Worm (Caenorhabditis elegans) whole organism, young adult: ENCODE results near the gene ssp-33.

Experiments used
- B0019.2 ChIP-seq: fragments of 200-800 bp; sonication (Bioruptor generic); conservative IDR thresholded peaks from 2 replicates; pipeline ENCODE4 v1.3.6; 2022; ENCODE audit warnings: missing genetic modification reagents, missing genetic modification characterization, missing compliant biosample characterization
- B0261.1 ChIP-seq: sonication (generic microtip); optimal IDR thresholded peaks from 2 replicates; lab custom pipeline; 2016; ENCODE audit warnings: mild to moderate bottlenecking, missing genetic modification characterization, moderate library complexity, missing compliant biosample characterization
- F10E7.11 ChIP-seq: sonication (generic microtip); optimal IDR thresholded peaks from 2 replicates; lab custom pipeline; 2017; ENCODE audit warnings: mild to moderate bottlenecking, missing genetic modification characterization, moderate library complexity, missing compliant biosample characterization
- F33H1.4 ChIP-seq: fragments of 200-800 bp; sonication (Bioruptor generic); IDR thresholded peaks from 2 replicates; pipeline ENCODE4 v1.3.6; 2022; ENCODE audit warnings: missing genetic modification reagents, missing genetic modification characterization, missing compliant biosample characterization
- F57A8.1 ChIP-seq: fragments of 200-800 bp; sonication (Bioruptor generic); optimal IDR thresholded peaks from 2 replicates; lab custom pipeline; 2018; ENCODE audit warnings: mild to moderate bottlenecking, missing genetic modification characterization, moderate library complexity, missing compliant biosample characterization
- Y53F4B.3 ChIP-seq: fragments of 200-800 bp; sonication (Bioruptor generic); IDR thresholded peaks from 2 replicates; pipeline ENCODE4 v1.3.6; 2022; ENCODE audit warnings: missing genetic modification reagents, missing genetic modification characterization, missing compliant biosample characterization
- Y56A3A.18 ChIP-seq: fragments of 200-800 bp; sonication (Bioruptor generic); IDR thresholded peaks from 2 replicates; pipeline ENCODE4 v1.3.6; 2022; ENCODE audit warnings: missing genetic modification reagents, missing genetic modification characterization, missing compliant biosample characterization
- Y95B8A.8 ChIP-seq: fragments of 200-800 bp; sonication (Bioruptor generic); IDR thresholded peaks from 2 replicates; pipeline ENCODE4 v1.3.6; 2022; ENCODE audit warnings: missing genetic modification reagents, missing genetic modification characterization, missing compliant biosample characterization
- ZK185.1 ChIP-seq: sonication (generic microtip); optimal IDR thresholded peaks from 2 replicates; lab custom pipeline; 2016; ENCODE audit warnings: mild to moderate bottlenecking, missing genetic modification characterization, missing compliant biosample characterization; ENCODE audit not compliant: poor library complexity, severe bottlenecking
- akir-1 ChIP-seq: fragments of 200-800 bp; sonication (Bioruptor generic); optimal IDR thresholded peaks from 2 replicates; lab custom pipeline; 2018; ENCODE audit warnings: mild to moderate bottlenecking, missing genetic modification characterization, moderate library complexity, missing compliant biosample characterization
- ama-1 ChIP-seq, 3 experiments: fragments of 150-350 bp in 1 of 3; sonication (generic microtip) in 2 of 3; optimal IDR thresholded peaks; 2 replicates each; lab custom pipeline; 2014 to 2018; ENCODE audit warnings: missing biosample characterization in 2 of 3, missing genetic modification characterization in 2 of 3, missing genetic modification reagents in 2 of 3
- aptf-2 ChIP-seq: fragments of 200-800 bp; sonication (Bioruptor generic); conservative IDR thresholded peaks from 2 replicates; pipeline ENCODE4 v1.3.6; 2022; ENCODE audit warnings: missing genetic modification reagents, missing genetic modification characterization, missing compliant biosample characterization
- aptf-3 ChIP-seq: fragments of 200-800 bp; sonication (Bioruptor generic); IDR thresholded peaks from 2 replicates; pipeline ENCODE4 v1.3.6; 2022; ENCODE audit warnings: missing genetic modification characterization, missing compliant biosample characterization
- attf-6 ChIP-seq: fragments of 200-800 bp; sonication (Bioruptor generic); IDR thresholded peaks from 2 replicates; pipeline ENCODE4 v1.3.6; 2022; ENCODE audit warnings: missing genetic modification reagents, missing genetic modification characterization, missing compliant biosample characterization
- bed-1 ChIP-seq: fragments of 200-800 bp; sonication (Bioruptor generic); IDR thresholded peaks from 2 replicates; pipeline ENCODE4 v1.3.6; 2022; ENCODE audit warnings: missing genetic modification reagents, missing genetic modification characterization, missing compliant biosample characterization
- bed-2 ChIP-seq: fragments of 200-800 bp; sonication (Bioruptor generic); IDR thresholded peaks from 2 replicates; pipeline ENCODE4 v1.3.6; 2022; ENCODE audit warnings: missing genetic modification reagents, missing genetic modification characterization, missing compliant biosample characterization
- cebp-2 ChIP-seq: fragments of 200-800 bp; sonication (Bioruptor generic); IDR thresholded peaks from 2 replicates; pipeline ENCODE4 v1.3.6; 2022; ENCODE audit warnings: missing genetic modification characterization, missing compliant biosample characterization
- ceh-91 ChIP-seq: fragments of 200-800 bp; sonication (Bioruptor generic); IDR thresholded peaks from 2 replicates; pipeline ENCODE4 v1.3.6; 2022; ENCODE audit warnings: missing genetic modification reagents, missing genetic modification characterization, missing compliant biosample characterization
- chd-7 ChIP-seq: sonication (generic microtip); optimal IDR thresholded peaks from 2 replicates; lab custom pipeline; 2016; ENCODE audit warnings: mild to moderate bottlenecking, missing genetic modification characterization, moderate library complexity, missing compliant biosample characterization
- dpl-1 ChIP-seq: fragments of 150-350 bp; optimal IDR thresholded peaks from 2 replicates; lab custom pipeline; 2014; ENCODE audit warnings: missing biosample characterization, missing genetic modification reagents, missing genetic modification characterization
- efl-1 ChIP-seq: fragments of 150-350 bp; optimal IDR thresholded peaks from 2 replicates; lab custom pipeline; 2014; ENCODE audit warnings: missing biosample characterization, missing genetic modification reagents, missing genetic modification characterization
- ekl-4 ChIP-seq: fragments of 200-800 bp; sonication (Bioruptor generic); IDR thresholded peaks from 2 replicates; pipeline ENCODE4 v1.3.6; 2022; ENCODE audit warnings: missing genetic modification reagents, missing genetic modification characterization, missing compliant biosample characterization
- fkh-3 ChIP-seq: sonication (generic microtip); optimal IDR thresholded peaks from 2 replicates; lab custom pipeline; 2016; ENCODE audit warnings: mild to moderate bottlenecking, missing genetic modification characterization, missing compliant biosample characterization
- him-1 ChIP-seq: sonication (generic microtip); optimal IDR thresholded peaks from 2 replicates; lab custom pipeline; 2016; ENCODE audit warnings: missing genotype, missing genetic modification reagents, missing genetic modification characterization, missing compliant biosample characterization
- hlh-12 ChIP-seq: sonication (generic microtip); optimal IDR thresholded peaks from 2 replicates; lab custom pipeline; 2016; ENCODE audit warnings: missing genetic modification characterization, missing compliant biosample characterization
- hsf-1 ChIP-seq: fragments of 200-800 bp; sonication (Bioruptor generic); IDR thresholded peaks from 2 replicates; pipeline ENCODE4 v1.3.6; 2022; ENCODE audit warnings: missing genetic modification reagents, missing genetic modification characterization, missing compliant biosample characterization
- let-607 ChIP-seq, 2 experiments: fragments of 200-800 bp in 1 of 2; sonication (Bioruptor generic) in 1 of 2; sonication (generic microtip) in 1 of 2; optimal IDR thresholded peaks; 2 replicates each; lab custom pipeline; 2016 to 2018; ENCODE audit warnings: mild to moderate bottlenecking in 2 of 2, missing compliant biosample characterization in 2 of 2, missing genetic modification characterization in 2 of 2, moderate library complexity in 2 of 2, missing genotype in 1 of 2
- lin-26 ChIP-seq: fragments of 200-800 bp; sonication (Bioruptor generic); IDR thresholded peaks from 2 replicates; pipeline ENCODE4 v1.3.6; 2022; ENCODE audit warnings: missing genetic modification reagents, missing genetic modification characterization, missing compliant biosample characterization
- lin-35 ChIP-seq, 3 experiments: fragments of 150-350 bp in 2 of 3; sonication (generic microtip) in 1 of 3; optimal IDR thresholded peaks; 2 replicates each; lab custom pipeline; 2014 to 2018; ENCODE audit warnings: missing biosample characterization in 3 of 3, missing genetic modification characterization in 3 of 3, missing genetic modification reagents in 3 of 3
- madf-10 ChIP-seq: sonication (generic microtip); optimal IDR thresholded peaks from 2 replicates; lab custom pipeline; 2016; ENCODE audit warnings: mild to moderate bottlenecking, missing genetic modification characterization, missing compliant biosample characterization
- madf-3 ChIP-seq: fragments of 200-800 bp; sonication (Bioruptor generic); IDR thresholded peaks from 2 replicates; pipeline ENCODE4 v1.3.6; 2022; ENCODE audit warnings: missing genetic modification reagents, missing genetic modification characterization, missing compliant biosample characterization
- mxl-1 ChIP-seq: sonication (generic microtip); optimal IDR thresholded peaks from 2 replicates; lab custom pipeline; 2016; ENCODE audit warnings: missing genetic modification characterization, missing compliant biosample characterization
- nfyb-1 ChIP-seq: fragments of 200-800 bp; sonication (Bioruptor generic); IDR thresholded peaks from 2 replicates; pipeline ENCODE4 v1.3.6; 2022; ENCODE audit warnings: missing genetic modification reagents, missing genetic modification characterization, missing compliant biosample characterization
- nhr-120 ChIP-seq: fragments of 200-800 bp; sonication (Bioruptor generic); IDR thresholded peaks from 2 replicates; pipeline ENCODE4 v1.3.6; 2022; ENCODE audit warnings: missing genetic modification characterization, missing compliant biosample characterization
- nhr-179 ChIP-seq: sonication (generic microtip); optimal IDR thresholded peaks from 2 replicates; lab custom pipeline; 2016; ENCODE audit warnings: mild to moderate bottlenecking, missing genetic modification characterization, missing compliant biosample characterization
- nhr-90 ChIP-seq: sonication (generic microtip); optimal IDR thresholded peaks from 2 replicates; lab custom pipeline; 2016; ENCODE audit warnings: missing genotype, mild to moderate bottlenecking, missing genetic modification characterization, missing compliant biosample characterization
- pbrm-1 ChIP-seq: fragments of 200-800 bp; sonication (Bioruptor generic); IDR thresholded peaks from 2 replicates; pipeline ENCODE4 v1.3.6; 2022; ENCODE audit warnings: missing genetic modification reagents, missing genetic modification characterization, missing compliant biosample characterization
- pha-4 ChIP-seq: fragments of 150-350 bp; sonication (generic microtip); optimal IDR thresholded peaks from 2 replicates; lab custom pipeline; 2014; ENCODE audit warnings: missing biosample characterization, missing genetic modification reagents, missing genetic modification characterization
- snpc-1.1 ChIP-seq: sonication (generic microtip); optimal IDR thresholded peaks from 2 replicates; lab custom pipeline; 2017; ENCODE audit warnings: missing genetic modification characterization, mild to moderate bottlenecking, missing compliant biosample characterization, antibody characterized with exemption, moderate library complexity, missing genotype, missing genetic modification reagents; ENCODE audit not compliant: insufficient read depth
- somi-1 ChIP-seq: fragments of 200-800 bp; sonication (Bioruptor generic); optimal IDR thresholded peaks from 2 replicates; lab custom pipeline; 2018; ENCODE audit warnings: mild to moderate bottlenecking, missing genetic modification characterization, missing compliant biosample characterization
- tbp1 ChIP-seq: fragments of 200-800 bp; sonication (Bioruptor generic); optimal IDR thresholded peaks from 2 replicates; lab custom pipeline; 2018; ENCODE audit warnings: mild to moderate bottlenecking, missing genetic modification characterization, missing compliant biosample characterization
- unc-130 ChIP-seq: sonication (generic microtip); optimal IDR thresholded peaks from 2 replicates; lab custom pipeline; 2016; ENCODE audit warnings: missing genetic modification reagents, missing genetic modification characterization, missing compliant biosample characterization
- unc-62 ChIP-seq: fragments of 150-350 bp; optimal IDR thresholded peaks from 2 replicates; lab custom pipeline; 2014; ENCODE audit warnings: missing biosample characterization, missing genetic modification reagents, missing genetic modification characterization
- zim-3 ChIP-seq: sonication (generic microtip); optimal IDR thresholded peaks from 2 replicates; lab custom pipeline; 2017; ENCODE audit warnings: mild to moderate bottlenecking, missing genetic modification characterization, moderate library complexity, missing compliant biosample characterization
- ztf-28 ChIP-seq: fragments of 200-800 bp; sonication (Bioruptor generic); IDR thresholded peaks from 2 replicates; pipeline ENCODE4 v1.3.6; 2022; ENCODE audit warnings: missing genetic modification reagents, missing genetic modification characterization, missing compliant biosample characterization

Gene ssp-33

DNA sequence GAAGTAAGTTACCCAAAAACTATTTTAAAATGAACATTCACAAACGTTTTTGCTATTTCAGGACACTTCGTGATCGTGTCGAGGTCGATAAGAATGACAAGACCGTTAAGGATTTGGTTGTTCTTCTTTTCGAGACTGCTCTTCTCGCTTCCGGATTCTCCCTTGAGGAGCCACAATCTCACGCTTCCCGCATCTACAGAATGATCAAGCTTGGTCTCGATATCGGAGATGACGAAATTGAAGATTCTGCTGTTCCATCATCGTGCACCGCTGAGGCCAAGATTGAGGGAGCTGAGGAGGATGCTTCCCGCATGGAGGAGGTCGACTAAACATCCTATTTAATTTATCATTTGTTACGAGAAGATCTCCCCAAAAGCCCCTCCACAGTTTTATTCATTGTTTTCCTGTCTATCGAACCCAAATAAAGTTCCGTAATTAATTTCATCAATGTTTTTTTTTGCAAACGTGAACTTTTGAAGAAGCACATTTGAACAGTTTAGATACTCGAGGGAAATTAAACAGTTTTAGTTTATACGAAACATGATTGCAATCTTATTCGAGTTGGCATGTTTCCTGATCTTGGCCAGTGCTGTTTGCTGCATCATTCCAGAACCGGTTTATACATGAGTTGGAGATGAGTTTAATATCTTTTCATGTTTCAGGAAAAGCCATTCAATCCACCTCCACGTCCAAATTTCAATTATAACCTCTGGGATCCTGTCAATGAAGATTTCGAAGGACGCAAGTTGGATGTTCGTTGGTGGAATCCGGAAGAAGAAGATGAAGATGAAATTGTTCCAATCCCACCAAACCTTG, 22.9 kb upstream of the ssp-33 start, which contains the start of gene C47E8.11 (continued):
- TF ChIP-seq F33H1.4 (GFP tag; lab: Robert Waterston, UW) (peak; percentile 36; the same call in 1 of the 2 replicates), pha-4 (tag; lab: Kevin White, UChicago) (no peak), madf-3 (peak; percentile 72; the same call in 1 of the 2 replicates), attf-6 (GFP tag; lab: Robert Waterston, UW) (no peak; the same call in 1 of the 2 replicates), nhr-90 (no peak), chd-7 (tag; lab: Kevin White, UChicago) (no peak), akir-1 (GFP tag; lab: Kevin White, UChicago) (no peak), hlh-12 (tag; lab: Kevin White, UChicago) (no peak), dpl-1 (GFP tag; lab: Kevin White, UChicago) (no peak), somi-1 (GFP tag; lab: Kevin White, UChicago) (peak; percentile 26), Y56A3A.18 (GFP tag; lab: Robert Waterston, UW) (peak; percentile 92), nhr-179 (tag; lab: Kevin White, UChicago) (no peak), bed-1 (no peak), efl-1 (GFP tag; lab: Kevin White, UChicago) (peak; percentile 19), Y95B8A.8 (GFP tag; lab: Robert Waterston, UW) (no peak; the same call in 1 of the 2 replicates), bed-2 (no peak), ekl-4 (GFP tag; lab: Robert Waterston, UW) (peak; percentile 77; the same call in 1 of the 2 replicates), Y53F4B.3 (GFP tag; lab: Robert Waterston, UW) (no peak), ztf-28 (no peak), aptf-3 (GFP tag; lab: Robert Waterston, UW) (no peak), B0019.2 (GFP tag; lab: Robert Waterston, UW) (no peak), aptf-2 (GFP tag; lab: Robert Waterston, UW) (no peak), mxl-1 (no peak), F10E7.11 (tag; lab: Kevin White, UChicago) (peak; percentile 85), tbp1 (GFP tag; lab: Kevin White, UChicago) (peak; percentile 67), let-607 (tag; optimal IDR thresholded peaks at IDR 0.05; lab: Kevin White, UChicago) (peak in 1 of 2 experiments; percentile 60), F57A8.1 (GFP tag; lab: Kevin White, UChicago) (no peak), lin-35 (GFP tag; optimal IDR thresholded peaks at IDR 0.05; lab: Kevin White, UChicago) (peak in 1 of 3 experiments; percentile 62), snpc-1.1 (tag; lab: Kevin White, UChicago) (no peak), unc-62 (GFP tag; lab: Kevin White, UChicago) (no peak), pbrm-1 (peak; percentile 85), zim-3 (peak; percentile 50), lin-26 (GFP tag; lab: Robert Waterston, UW) (no peak; the same call in 1 of the 2 replicates), fkh-3 (tag; lab: Kevin White, UChicago) (no peak)

DNA sequence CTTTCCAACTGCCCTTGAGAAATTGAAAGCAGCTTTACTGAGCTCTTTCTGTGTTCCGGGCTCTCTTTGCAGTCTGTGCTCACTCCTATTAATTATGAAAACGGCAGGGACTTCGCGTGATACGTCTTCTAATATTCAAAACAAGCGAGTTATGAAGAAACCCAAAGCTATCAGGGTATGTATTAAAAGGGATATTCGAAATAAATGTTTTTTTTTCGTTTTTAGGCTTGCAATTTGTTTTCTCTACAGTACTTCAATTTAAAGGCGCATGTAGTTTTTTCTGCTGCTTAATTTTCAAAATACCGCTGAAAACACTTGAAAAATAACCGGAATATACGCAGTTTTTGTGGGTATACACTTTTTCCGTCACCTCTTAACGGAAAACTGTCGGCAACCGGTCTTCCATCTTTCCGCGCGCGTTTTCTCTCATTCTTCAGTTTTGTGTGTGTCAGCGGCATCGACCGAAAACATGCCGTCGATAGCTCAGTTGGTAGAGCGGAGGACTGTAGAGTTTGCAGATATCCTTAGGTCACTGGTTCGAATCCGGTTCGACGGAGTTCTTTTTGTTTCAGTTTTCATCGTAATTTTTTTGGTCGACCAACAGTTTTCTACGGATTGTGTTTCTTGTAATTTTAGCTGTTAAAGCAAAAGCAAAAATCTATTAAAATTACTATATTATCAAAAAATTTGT, 22.0 kb upstream of the ssp-33 start, which contains the start of gene gasr-8:
Gene gasr-8, plus strand, starts transcription at position 51 of the 691 bp plus-strand sequence.
- TF ChIP-seq unc-130 (peak; percentile 8), ekl-4 (GFP tag; lab: Robert Waterston, UW) (peak; percentile 23; the same call in 1 of the 2 replicates), B0261.1 (tag; lab: Kevin White, UChicago) (peak; percentile 85), nhr-120 (no peak), ama-1 (optimal IDR thresholded peaks at IDR 0.05; lab: Kevin White, UChicago) (no peak), ama-1 (GFP tag; optimal IDR thresholded peaks at IDR 0.05; lab: Kevin White, UChicago) (peak in 1 of 2 experiments; percentile 51), madf-10 (peak; percentile 28), him-1 (tag; lab: Kevin White, UChicago) (peak; percentile 42), nfyb-1 (GFP tag; lab: Robert Waterston, UW) (peak; percentile 76), hsf-1 (GFP tag; lab: Robert Waterston, UW) (peak; percentile 73), cebp-2 (GFP tag; lab: Robert Waterston, UW) (no peak), ceh-91 (GFP tag; lab: Robert Waterston, UW) (no peak), ZK185.1 (tag; lab: Kevin White, UChicago) (peak; percentile 45), madf-3 (0 out of 2 replicates have a peak, but pooled peaks have one; percentile 4), lin-26 (GFP tag; lab: Robert Waterston, UW) (peak; percentile 80), nhr-90 (peak; percentile 32)
